Worm (Caenorhabditis elegans): ENCODE measurements around the gene Y19D2B.1.

DNA sequence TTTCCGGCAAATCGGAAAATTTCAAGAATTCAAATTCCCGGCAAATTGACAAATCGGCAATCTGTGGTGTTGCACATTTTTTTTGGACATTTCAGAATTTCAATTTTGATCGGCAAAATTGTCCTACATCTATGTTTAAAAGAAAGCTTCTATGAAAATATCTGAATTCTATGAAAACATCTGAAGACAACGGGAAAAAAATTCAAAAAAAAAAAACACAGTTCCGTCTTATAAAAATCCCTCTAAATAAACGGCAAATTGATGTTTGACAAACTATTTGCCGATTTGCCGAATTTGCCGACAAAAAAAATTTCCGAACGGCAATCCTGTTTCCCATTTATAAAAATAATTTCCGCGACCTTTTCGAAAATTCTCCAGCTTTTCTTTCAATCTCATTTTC, 8.4 kb downstream of the Y19D2B.1 start, which contains the start of gene F44F4.15:
- no peak for TF ChIP-seq flt-1 (GFP tag; IDR thresholded peaks at IDR 0.05)
- no peak for TF ChIP-seq ref-1 (GFP tag; conservative IDR thresholded peaks at IDR 0.05)
- no peak for TF ChIP-seq cog-1 (tag; optimal IDR thresholded peaks at IDR 0.05)
- TF ChIP-seq ztf-23 (GFP tag; IDR thresholded peaks at IDR 0.05): no peak

Data from whole organism, midembryonic.